Worm (Caenorhabditis elegans) whole organism, late embryonic: Measurements from ENCODE around the gene str-35.
A peak's percentile ranks its signal among the peaks of the same experiment; 100 is the strongest.

ENCODE experiments used
- C08G9.2 ChIP-seq: sonication (generic microtip); optimal IDR thresholded peaks from 2 replicates; lab custom pipeline; 2016; ENCODE audit warnings: mild to moderate bottlenecking, missing genetic modification characterization, moderate library complexity, missing compliant biosample characterization
- F13H6.1 ChIP-seq: sonication (generic microtip); optimal IDR thresholded peaks from 2 replicates; lab custom pipeline; 2016; ENCODE audit warnings: missing genetic modification characterization, missing compliant biosample characterization
- K02D7.2 ChIP-seq: sonication (generic microtip); optimal IDR thresholded peaks from 2 replicates; lab custom pipeline; 2017; ENCODE audit warnings: mild to moderate bottlenecking, missing genetic modification characterization, missing compliant biosample characterization
- K09A11.1 ChIP-seq: sonication (generic microtip); optimal IDR thresholded peaks from 2 replicates; lab custom pipeline; 2017; ENCODE audit warnings: antibody characterized with exemption, mild to moderate bottlenecking, missing genetic modification characterization, missing compliant biosample characterization; ENCODE audit not compliant: insufficient read depth
- T23F11.4 ChIP-seq: fragments of 200-800 bp; sonication (Bioruptor generic); optimal IDR thresholded peaks from 2 replicates; lab custom pipeline; 2018; ENCODE audit warnings: mild to moderate bottlenecking, missing genetic modification characterization, missing compliant biosample characterization
- ceh-14 ChIP-seq: sonication (generic microtip); optimal IDR thresholded peaks from 2 replicates; lab custom pipeline; 2016; ENCODE audit warnings: missing genotype, missing genetic modification characterization, missing compliant biosample characterization
- ceh-18 ChIP-seq: sonication (generic microtip); optimal IDR thresholded peaks from 2 replicates; lab custom pipeline; 2016; ENCODE audit warnings: missing genetic modification characterization, missing compliant biosample characterization
- ceh-24 ChIP-seq: sonication (generic microtip); optimal IDR thresholded peaks from 2 replicates; lab custom pipeline; 2016; ENCODE audit warnings: mild to moderate bottlenecking, missing genetic modification characterization, missing compliant biosample characterization
- ceh-30 ChIP-seq: fragments of 150-350 bp; optimal IDR thresholded peaks from 2 replicates; lab custom pipeline; 2014; ENCODE audit warnings: missing biosample characterization, missing genetic modification characterization
- ceh-45 ChIP-seq: fragments of 200-800 bp; sonication (Bioruptor generic); IDR thresholded peaks from 2 replicates; pipeline ENCODE4 v1.3.6; 2022; ENCODE audit warnings: missing genetic modification reagents, missing genetic modification characterization, missing compliant biosample characterization
- che-1 ChIP-seq: sonication (generic microtip); optimal IDR thresholded peaks from 2 replicates; lab custom pipeline; 2016; ENCODE audit warnings: mild to moderate bottlenecking, missing genetic modification characterization, missing compliant biosample characterization
- elt-4 ChIP-seq: sonication (generic microtip); optimal IDR thresholded peaks from 2 replicates; lab custom pipeline; 2016; ENCODE audit warnings: missing genetic modification characterization, missing compliant biosample characterization
- gmeb-2 ChIP-seq: sonication (generic microtip); optimal IDR thresholded peaks from 2 replicates; lab custom pipeline; 2016; ENCODE audit warnings: missing genetic modification characterization, inconsistent platforms, missing compliant biosample characterization
- hlh-15 ChIP-seq: sonication (generic microtip); optimal IDR thresholded peaks from 2 replicates; lab custom pipeline; 2016; ENCODE audit warnings: missing genetic modification characterization, missing compliant biosample characterization
- lim-6 ChIP-seq: sonication (generic microtip); optimal IDR thresholded peaks from 2 replicates; lab custom pipeline; 2016; ENCODE audit warnings: missing genetic modification characterization, missing compliant biosample characterization
- lin-11 ChIP-seq: fragments of 200-800 bp; sonication (Bioruptor generic); optimal IDR thresholded peaks from 2 replicates; lab custom pipeline; 2018; ENCODE audit warnings: mild to moderate bottlenecking, missing genetic modification characterization, missing compliant biosample characterization
- mec-3 ChIP-seq: sonication (generic microtip); optimal IDR thresholded peaks from 2 replicates; lab custom pipeline; 2016; ENCODE audit warnings: borderline replicate concordance, missing genetic modification characterization, missing compliant biosample characterization
- nhr-11 ChIP-seq: fragments of 150-350 bp; optimal IDR thresholded peaks from 2 replicates; lab custom pipeline; 2014; ENCODE audit warnings: missing biosample characterization, missing genetic modification characterization
- npax-4 ChIP-seq: sonication (generic microtip); optimal IDR thresholded peaks from 2 replicates; lab custom pipeline; 2016; ENCODE audit warnings: missing genetic modification characterization, missing compliant biosample characterization
- pat-9 ChIP-seq: fragments of 200-800 bp; sonication (Bioruptor generic); optimal IDR thresholded peaks from 2 replicates; lab custom pipeline; 2018; ENCODE audit warnings: mild to moderate bottlenecking, missing genetic modification characterization, moderate library complexity, missing compliant biosample characterization
- pha-2 ChIP-seq: sonication (generic microtip); optimal IDR thresholded peaks from 2 replicates; lab custom pipeline; 2017; ENCODE audit warnings: mild to moderate bottlenecking, missing genetic modification characterization, missing compliant biosample characterization
- sdc-2 ChIP-seq: sonication (generic microtip); optimal IDR thresholded peaks from 2 replicates; lab custom pipeline; 2016; ENCODE audit warnings: missing genotype, missing genetic modification characterization, missing compliant biosample characterization
- sox-2 ChIP-seq: fragments of 200-800 bp; sonication (Bioruptor generic); IDR thresholded peaks from 2 replicates; pipeline ENCODE4 v1.3.6; 2022; ENCODE audit warnings: missing genetic modification reagents, missing genetic modification characterization, missing compliant biosample characterization
- syd-9 ChIP-seq: sonication (generic microtip); optimal IDR thresholded peaks from 2 replicates; lab custom pipeline; 2016; ENCODE audit warnings: mild to moderate bottlenecking, missing genetic modification characterization, moderate library complexity, missing compliant biosample characterization
- unc-42 ChIP-seq: sonication (generic microtip); optimal IDR thresholded peaks from 2 replicates; lab custom pipeline; 2016; ENCODE audit warnings: missing genotype, missing genetic modification characterization, missing compliant biosample characterization
- unc-55 ChIP-seq: sonication (generic microtip); optimal IDR thresholded peaks from 2 replicates; lab custom pipeline; 2017; ENCODE audit warnings: missing biosample characterization, missing genetic modification reagents, missing genetic modification characterization
- zip-5 ChIP-seq: sonication (generic microtip); optimal IDR thresholded peaks from 2 replicates; lab custom pipeline; 2016; ENCODE audit warnings: missing genetic modification characterization, missing compliant biosample characterization
- ztf-16 ChIP-seq: sonication (generic microtip); optimal IDR thresholded peaks from 2 replicates; lab custom pipeline; 2017; ENCODE audit warnings: missing genetic modification characterization, missing compliant biosample characterization

Gene str-35

DNA sequence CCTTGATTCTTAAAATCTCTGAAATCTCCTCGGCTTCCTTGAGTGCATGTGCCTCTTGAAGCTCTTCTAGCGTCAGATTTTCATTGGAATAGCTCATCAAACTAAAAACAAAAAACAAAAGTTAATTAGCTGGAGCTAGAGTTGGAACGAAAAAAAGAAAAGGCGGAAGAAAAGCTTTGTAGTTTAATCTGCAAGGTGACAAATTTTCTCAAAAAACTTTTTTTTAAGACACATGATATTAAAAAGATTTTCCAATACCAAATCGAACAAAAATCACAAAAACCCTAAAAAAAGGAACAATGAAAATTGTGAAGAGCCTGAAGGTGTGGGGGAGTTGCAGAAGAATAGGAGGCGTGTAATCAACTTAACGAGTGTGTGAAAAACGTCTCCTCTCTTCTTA lies 20.0 kb upstream of the str-35 start, which contains the start of gene gnrr-5:
gnrr-5 (minus strand) TSS at position 101 of the 400 bp plus-strand sequence.
- no peak for TF ChIP-seq sdc-2 (tag; lab: Kevin White, UChicago)

DNA sequence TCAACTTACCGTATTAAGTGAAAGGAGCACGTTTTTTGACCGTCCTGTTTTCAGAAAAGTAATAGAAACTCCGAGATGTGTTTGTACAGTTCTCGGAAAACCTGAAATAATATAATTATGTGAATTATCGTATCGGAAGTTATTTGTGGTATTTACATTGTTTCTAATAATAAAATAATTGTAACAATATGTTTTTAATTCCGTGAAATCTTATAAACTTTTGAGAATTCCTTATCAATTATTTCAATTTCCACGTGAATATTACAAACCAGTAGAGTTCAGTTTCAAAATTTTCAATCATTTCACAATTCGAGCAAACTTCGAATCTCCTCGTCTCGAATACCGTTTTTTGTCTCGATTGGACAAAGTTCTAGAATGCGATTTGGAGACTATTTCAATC lies 3.6 kb upstream of the str-35 start, which contains the start of gene T08H10.3:
T08H10.3 (plus strand) TSS at position 301 of the 400 bp plus-strand sequence.
- TF ChIP-seq K02D7.2 (tag; lab: Kevin White, UChicago) (no peak), lin-11 (tag; lab: Kevin White, UChicago) (no peak), che-1 (no peak), npax-4 (tag; lab: Kevin White, UChicago) (no peak), pat-9 (no peak), unc-42 (tag; lab: Kevin White, UChicago) (no peak), hlh-15 (no peak)
- TF ChIP-seq, all 69 proteins: peak for 0

DNA sequence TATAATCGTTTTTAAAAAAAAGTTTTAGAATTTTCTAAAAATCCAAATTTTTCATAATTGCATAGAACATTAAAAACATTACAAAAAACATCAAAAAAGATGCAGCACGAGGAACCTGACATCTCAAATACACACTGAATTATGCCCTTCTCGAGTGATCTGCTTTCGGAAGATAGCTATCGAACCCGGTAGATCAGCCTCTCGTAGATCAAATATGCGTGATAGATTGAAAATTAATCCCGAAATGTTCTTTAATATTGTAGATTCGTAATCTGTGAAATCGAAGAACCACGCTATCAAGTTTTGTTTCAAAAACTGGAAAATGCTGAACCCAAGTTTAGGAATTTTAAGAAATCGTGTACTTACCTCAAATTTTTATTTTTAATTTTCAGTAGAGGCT lies 7.2 kb downstream of the str-35 start:
- TF ChIP-seq sdc-2 (tag; lab: Kevin White, UChicago) (no peak), ceh-24 (tag; lab: Kevin White, UChicago) (no peak), pha-2 (tag; lab: Kevin White, UChicago) (no peak), npax-4 (tag; lab: Kevin White, UChicago) (no peak), pat-9 (no peak), lim-6 (tag; lab: Kevin White, UChicago) (no peak), gmeb-2 (tag; lab: Kevin White, UChicago) (no peak)

DNA sequence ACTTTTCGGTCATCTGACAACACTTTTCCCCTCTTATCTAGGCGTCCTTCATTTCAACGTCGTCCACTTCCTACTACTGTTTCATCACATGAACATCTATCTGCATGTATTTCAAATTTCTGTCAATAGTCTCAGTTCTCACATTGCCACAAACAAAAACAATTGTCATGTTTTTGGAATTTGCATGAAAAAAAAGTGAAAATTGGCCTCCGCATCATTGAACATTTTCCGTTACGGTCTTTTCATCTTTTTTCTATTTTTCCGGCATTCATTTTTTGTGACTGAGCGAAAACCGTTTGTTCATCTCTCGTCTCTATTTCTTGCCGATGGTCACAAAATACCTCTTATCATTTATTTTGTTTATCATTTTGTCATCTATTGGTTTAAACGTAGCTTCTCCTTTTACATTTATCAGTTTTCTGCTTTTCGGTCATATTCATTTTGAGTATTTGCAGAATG lies 8.4 kb downstream of the str-35 start, which contains the start of gene exc-15:
exc-15 (plus strand) TSS at position 411 of the 459 bp plus-strand sequence.
- no peak for TF ChIP-seq syd-9 (tag; lab: Kevin White, UChicago)
- no peak for TF ChIP-seq K02D7.2 (tag; lab: Kevin White, UChicago)
- no peak for TF ChIP-seq ceh-14 (tag; lab: Kevin White, UChicago)
- no peak for TF ChIP-seq sox-2
- no peak for TF ChIP-seq mec-3
- TF ChIP-seq F13H6.1: no peak
- TF ChIP-seq nhr-11 (tag; lab: Kevin White, UChicago): no peak
- TF ChIP-seq ceh-24 (tag; lab: Kevin White, UChicago): no peak
- no peak for TF ChIP-seq T23F11.4
- TF ChIP-seq zip-5 (tag; lab: Kevin White, UChicago): no peak
- no peak for TF ChIP-seq ceh-45 (GFP tag; lab: Robert Waterston, UW)
- TF ChIP-seq npax-4 (tag; lab: Kevin White, UChicago): no peak
- TF ChIP-seq ceh-30 (tag; lab: Kevin White, UChicago): no peak
- TF ChIP-seq lim-6 (tag; lab: Kevin White, UChicago): no peak
- TF ChIP-seq elt-4: no peak
- TF ChIP-seq, all 69 proteins: peak for 0

DNA sequence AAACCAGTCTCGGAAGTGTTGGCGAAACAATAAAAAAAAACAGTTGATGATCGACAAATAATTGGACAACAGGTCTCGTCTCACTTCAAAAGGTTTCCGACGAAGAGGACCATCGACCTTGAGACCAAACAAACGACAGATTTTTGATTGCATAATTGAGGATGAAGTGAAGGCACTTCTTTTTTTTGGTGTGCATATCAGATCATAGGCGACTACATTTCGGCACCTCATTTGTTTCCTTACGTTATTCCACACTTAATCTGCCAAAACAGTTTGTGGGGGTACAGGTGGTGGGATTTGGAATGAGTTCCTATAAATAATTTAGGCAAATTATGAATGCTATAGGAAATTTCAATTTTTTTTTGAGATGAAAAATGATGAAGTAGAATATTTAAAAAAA lies 12.0 kb downstream of the str-35 start:
- TF ChIP-seq unc-55 (GFP tag; lab: Kevin White, UChicago): peak; percentile 17
- TF ChIP-seq K09A11.1 (tag; lab: Kevin White, UChicago): no peak

DNA sequence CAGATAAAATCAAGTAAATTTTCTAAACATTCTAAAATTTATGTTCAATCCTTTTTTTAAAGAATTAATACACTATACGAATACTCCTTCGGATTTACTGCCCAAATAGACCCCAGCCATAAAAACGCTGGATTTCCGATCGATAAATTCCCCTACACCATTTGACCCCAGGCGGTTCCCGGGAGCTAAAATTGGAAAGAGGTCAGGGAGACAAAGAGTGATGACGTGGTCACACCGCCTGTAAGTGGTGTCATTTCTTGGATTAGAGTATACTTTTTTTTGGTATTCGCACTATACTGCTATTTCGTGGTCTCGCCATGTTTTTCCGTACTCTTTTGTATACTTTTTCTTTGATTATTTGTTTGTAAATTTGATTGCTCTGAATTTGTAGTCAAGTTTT lies 13.2 kb downstream of the str-35 start:
- TF ChIP-seq che-1 (no peak), ceh-45 (GFP tag; lab: Robert Waterston, UW) (no peak), C08G9.2 (tag; lab: Kevin White, UChicago) (no peak), unc-42 (tag; lab: Kevin White, UChicago) (no peak), K09A11.1 (tag; lab: Kevin White, UChicago) (no peak), ztf-16 (tag; lab: Kevin White, UChicago) (no peak), ceh-18 (no peak)
- TF ChIP-seq, all 69 proteins: peak for 0

DNA sequence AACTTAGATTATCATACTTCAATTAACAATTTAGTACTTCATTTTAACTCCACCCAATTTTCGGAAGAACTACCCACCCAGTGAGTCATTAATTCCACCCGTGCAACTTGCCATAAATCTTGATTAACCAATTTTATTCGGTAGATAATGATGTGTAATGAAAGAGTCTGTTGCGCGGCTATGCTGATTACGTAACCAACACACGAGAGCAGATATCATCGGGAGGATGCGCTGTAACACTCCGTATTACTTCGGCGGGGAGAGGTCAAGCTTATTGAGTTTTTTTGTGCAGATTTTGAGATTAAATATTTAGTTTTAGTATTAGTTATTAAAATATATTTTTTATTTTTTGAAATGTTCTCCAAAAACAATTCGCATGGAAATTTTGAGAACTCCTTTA lies 14.3 kb downstream of the str-35 start:
- TF ChIP-seq sdc-2 (tag; lab: Kevin White, UChicago) (no peak), unc-55 (GFP tag; lab: Kevin White, UChicago) (peak; percentile 56)
